Fruit fly (Drosophila melanogaster) whole organism, embryonic: ENCODE data around the gene Ac78C.

ENCODE experiments used
- CG12104 ChIP-seq: fragments of 200-800 bp; sonication (Bioruptor generic); optimal IDR thresholded peaks from 3 replicates; lab custom pipeline; 2016; ENCODE audit warnings: missing biosample characterization, missing genetic modification characterization
- CG13424 ChIP-seq: fragments of 200-800 bp; sonication (Bioruptor generic); optimal IDR thresholded peaks from 2 replicates; lab custom pipeline; 2019; ENCODE audit warnings: missing biosample characterization, mild to moderate bottlenecking, missing genetic modification characterization, moderate library complexity
- CG15479 ChIP-seq: fragments of 200-800 bp; sonication (Bioruptor generic); optimal IDR thresholded peaks from 3 replicates; lab custom pipeline; 2019; ENCODE audit warnings: missing biosample characterization, mild to moderate bottlenecking, missing genetic modification characterization, moderate library complexity
- CG1602 ChIP-seq: fragments of 200-800 bp; sonication (Bioruptor generic); optimal IDR thresholded peaks from 3 replicates; lab custom pipeline; 2016; ENCODE audit warnings: missing biosample characterization, missing genetic modification characterization
- CG17612 ChIP-seq: fragments of 200-800 bp; sonication (Bioruptor generic); IDR thresholded peaks from 2 replicates; pipeline ENCODE4 v1.3.6; 2022; ENCODE audit warnings: missing biosample characterization, missing genetic modification characterization
- CG1792 ChIP-seq: fragments of 200-800 bp; sonication (Bioruptor generic); optimal IDR thresholded peaks from 2 replicates; lab custom pipeline; 2016; ENCODE audit warnings: missing biosample characterization, missing genetic modification characterization
- CG31365 ChIP-seq: fragments of 200-800 bp; sonication (Bioruptor generic); optimal IDR thresholded peaks from 2 replicates; lab custom pipeline; 2018; ENCODE audit warnings: missing biosample characterization, mild to moderate bottlenecking, missing genetic modification characterization
- CG31441 ChIP-seq: fragments of 200-800 bp; sonication (Bioruptor generic); IDR thresholded peaks from 2 replicates; pipeline ENCODE4 v1.3.6; 2022; ENCODE audit warnings: missing biosample characterization, missing genetic modification characterization
- CG34422 ChIP-seq: fragments of 200-800 bp; sonication (Bioruptor generic); IDR thresholded peaks from 3 replicates; pipeline ENCODE4 v1.3.6; 2022; ENCODE audit warnings: missing biosample characterization, missing genetic modification characterization
- CG4707 ChIP-seq: fragments of 200-800 bp; sonication (Bioruptor generic); optimal IDR thresholded peaks from 2 replicates; lab custom pipeline; 2018; ENCODE audit warnings: missing biosample characterization, mild to moderate bottlenecking, missing genetic modification characterization, moderate library complexity
- CG8478 ChIP-seq: fragments of >200 bp; optimal IDR thresholded peaks from 2 replicates; lab custom pipeline; 2018
- CG8944 ChIP-seq: fragments of 200-800 bp; sonication (Bioruptor generic); optimal IDR thresholded peaks from 3 replicates; lab custom pipeline; 2016; ENCODE audit warnings: missing biosample characterization, missing genetic modification characterization
- CHES-1-like ChIP-seq: fragments of 200-800 bp; sonication (Bioruptor generic); optimal IDR thresholded peaks from 2 replicates; lab custom pipeline; 2016; ENCODE audit warnings: missing biosample characterization, missing genetic modification characterization
- CrebB ChIP-seq: fragments of 200-800 bp; sonication (Bioruptor generic); optimal IDR thresholded peaks from 3 replicates; lab custom pipeline; 2018; ENCODE audit warnings: missing biosample characterization, mild to moderate bottlenecking, missing genetic modification characterization
- D ChIP-seq, 2 experiments: fragments of 200-800 bp in 1 of 2; fragments of >200 bp in 1 of 2; sonication (Bioruptor generic) in 1 of 2; optimal IDR thresholded peaks; 2 replicates in 1 of 2; 3 replicates in 1 of 2; lab custom pipeline; 2017; ENCODE audit warnings: mild to moderate bottlenecking in 1 of 2, missing biosample characterization in 1 of 2, missing genetic modification characterization in 1 of 2, missing genetic modification reagents in 1 of 2
- Doc3 ChIP-seq: fragments of 200-800 bp; sonication (Bioruptor generic); IDR thresholded peaks from 3 replicates; pipeline ENCODE4 v1.3.6; 2022; ENCODE audit warnings: missing biosample characterization, missing genetic modification characterization; ENCODE audit not compliant: partially characterized antibody
- Hmx ChIP-seq: fragments of 200-800 bp; sonication (Bioruptor generic); optimal IDR thresholded peaks from 2 replicates; lab custom pipeline; 2016; ENCODE audit warnings: missing biosample characterization, missing genetic modification characterization
- Lhr ChIP-seq: fragments of 200-800 bp; sonication (Bioruptor generic); optimal IDR thresholded peaks from 3 replicates; lab custom pipeline; 2017; ENCODE audit warnings: mild to moderate bottlenecking, missing biosample characterization, missing genetic modification reagents, missing genetic modification characterization
- Mrtf ChIP-seq: fragments of 200-800 bp; sonication (Bioruptor generic); IDR thresholded peaks from 3 replicates; pipeline ENCODE4 v1.3.6; 2022; ENCODE audit warnings: missing biosample characterization, missing genetic modification characterization
- Neu2 ChIP-seq: fragments of 200-800 bp; sonication (Bioruptor generic); optimal IDR thresholded peaks from 3 replicates; lab custom pipeline; 2016; ENCODE audit warnings: missing biosample characterization, missing genetic modification characterization, borderline replicate concordance
- Sox100B ChIP-seq: fragments of 200-800 bp; sonication (Bioruptor generic); optimal IDR thresholded peaks from 3 replicates; lab custom pipeline; 2018; ENCODE audit warnings: missing biosample characterization, mild to moderate bottlenecking, missing genetic modification characterization
- Ssrp ChIP-seq: fragments of 200-800 bp; sonication (Bioruptor generic); optimal IDR thresholded peaks from 2 replicates; lab custom pipeline; 2018; ENCODE audit warnings: missing biosample characterization, mild to moderate bottlenecking, missing genetic modification characterization, moderate library complexity
- cad ChIP-seq: fragments of >200 bp; optimal IDR thresholded peaks from 2 replicates; lab custom pipeline; 2017; ENCODE audit warnings: missing biosample characterization, missing genetic modification characterization
- grn ChIP-seq: fragments of 200-800 bp; sonication (Bioruptor generic); optimal IDR thresholded peaks from 3 replicates; lab custom pipeline; 2017; ENCODE audit warnings: missing biosample characterization, missing genetic modification characterization
- h ChIP-seq: fragments of >200 bp; optimal IDR thresholded peaks from 2 replicates; lab custom pipeline; 2017
- lola ChIP-seq, 3 experiments: fragments of >200 bp in 2 of 3; fragments of 200-800 bp in 1 of 3; sonication (Bioruptor generic) in 1 of 3; optimal IDR thresholded peaks; 2 replicates each; lab custom pipeline; 2017 to 2019; ENCODE audit warnings: missing biosample characterization in 3 of 3, missing genetic modification characterization in 3 of 3, mild to moderate bottlenecking in 1 of 3, moderate library complexity in 1 of 3
- sens-2 ChIP-seq: fragments of 200-800 bp; sonication (Bioruptor generic); IDR thresholded peaks from 2 replicates; pipeline ENCODE4 v1.3.6; 2022; ENCODE audit warnings: missing biosample characterization, missing genetic modification characterization
- sr ChIP-seq: fragments of 200-800 bp; sonication (Bioruptor generic); IDR thresholded peaks from 3 replicates; pipeline ENCODE4 v1.3.6; 2022; ENCODE audit warnings: missing biosample characterization, missing genetic modification characterization
- tll ChIP-seq, 2 experiments: fragments of 200-800 bp in 1 of 2; fragments of >200 bp in 1 of 2; sonication (Bioruptor generic) in 1 of 2; optimal IDR thresholded peaks; 2 replicates each; lab custom pipeline; 2017 to 2019; ENCODE audit warnings: missing biosample characterization in 2 of 2, missing genetic modification characterization in 2 of 2, mild to moderate bottlenecking in 1 of 2, moderate library complexity in 1 of 2
- ttk ChIP-seq: fragments of 200-800 bp; sonication (Bioruptor generic); IDR thresholded peaks from 2 replicates; pipeline ENCODE4 v2.1.2; 2022; ENCODE audit warnings: missing biosample characterization, missing genetic modification characterization
- twi ChIP-seq: fragments of 200-800 bp; optimal IDR thresholded peaks from 2 replicates; lab custom pipeline; 2019; ENCODE audit warnings: missing biosample characterization, mild to moderate bottlenecking, missing genetic modification characterization, moderate library complexity
- wdn ChIP-seq: fragments of 200-800 bp; sonication (Bioruptor generic); IDR thresholded peaks from 2 replicates; pipeline ENCODE4 v1.3.6; 2022; ENCODE audit warnings: missing biosample characterization, missing genetic modification characterization
- z ChIP-seq: fragments of 200-800 bp; sonication (Bioruptor generic); IDR thresholded peaks from 3 replicates; pipeline ENCODE4 v1.3.6; 2022; ENCODE audit warnings: missing biosample characterization, missing genetic modification characterization
- zen ChIP-seq: fragments of 200-800 bp; sonication (Bioruptor generic); optimal IDR thresholded peaks from 3 replicates; lab custom pipeline; 2018; ENCODE audit warnings: missing biosample characterization, mild to moderate bottlenecking, missing genetic modification characterization, moderate library complexity

Gene Ac78C

DNA sequence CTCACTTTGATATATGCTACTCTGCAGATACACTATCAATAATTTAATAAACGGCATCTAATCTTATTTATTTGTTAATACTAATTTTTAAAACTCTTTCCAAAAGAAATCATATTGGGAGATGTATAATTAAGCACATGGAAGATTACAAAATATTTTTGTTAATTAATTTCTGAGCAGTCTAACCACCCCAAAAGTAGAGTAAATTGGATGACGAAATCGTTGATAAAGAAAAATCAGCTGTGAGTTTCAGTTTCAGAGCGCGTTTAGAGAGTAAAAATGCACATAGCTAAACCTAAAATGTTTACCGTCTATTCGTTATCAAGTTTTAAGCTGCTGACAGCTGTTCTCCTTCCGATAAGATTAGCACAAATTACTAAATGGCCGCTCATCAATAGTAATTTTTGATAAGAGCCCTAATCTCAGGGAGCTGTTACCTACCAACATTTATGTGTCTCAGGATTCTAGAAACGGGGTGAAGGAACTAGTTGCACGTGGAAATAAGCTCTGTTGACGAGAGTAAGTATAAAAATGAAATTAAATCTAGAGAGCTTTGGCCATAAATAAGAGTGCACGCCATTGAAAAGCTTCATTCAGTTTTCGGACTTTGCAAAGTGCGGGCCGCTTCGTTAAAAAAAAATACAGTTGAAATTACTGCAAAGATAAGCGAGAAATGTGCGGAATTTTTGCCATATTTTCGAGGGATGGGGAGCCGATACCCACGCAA is 960 bp upstream of the Ac78C start, which contains the start of the genes chb and AsnS (continued):
- TF ChIP-seq CG8944 (GFP tag; lab: Kevin White, UChicago) (peak; percentile 59), CG4707 (peak; percentile 77), h (no peak), sr (GFP tag; lab: Robert Waterston, UW) (peak; percentile 33; the same call in 1 of the 3 replicates), CG13424 (tag; lab: Kevin White, UChicago) (peak; percentile 92), CHES-1-like (GFP tag; lab: Kevin White, UChicago) (peak; percentile 67), Ssrp (peak; percentile 90), sens-2 (GFP tag; lab: Robert Waterston, UW) (peak; percentile 66)

DNA sequence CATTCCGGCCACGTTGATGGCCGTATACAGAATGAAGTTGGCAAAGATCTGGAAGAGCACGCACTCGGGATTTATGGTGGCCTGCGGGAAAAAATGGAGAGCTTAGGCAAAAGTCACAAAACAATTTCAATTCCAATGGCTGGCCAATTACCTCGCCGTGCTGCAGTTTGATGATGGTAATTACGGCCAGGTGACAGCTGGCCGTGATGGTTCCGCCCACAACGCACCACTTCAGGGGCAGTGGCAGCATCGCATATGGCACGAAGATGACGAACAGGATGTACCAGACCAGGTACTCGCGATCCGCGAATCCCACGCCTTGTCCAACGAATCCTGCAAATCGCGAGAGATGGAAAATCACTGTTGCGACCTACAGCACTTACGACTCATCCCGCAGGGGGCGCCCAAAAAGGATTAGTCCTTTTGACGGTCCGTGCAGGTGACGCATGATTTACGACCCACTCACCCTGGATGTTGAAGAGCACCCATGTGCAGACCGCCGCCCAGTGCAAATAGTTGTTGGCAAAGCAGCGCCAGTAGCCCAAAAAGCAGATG is 25.8 kb downstream of the Ac78C start:
- no peak for TF ChIP-seq CG31365 (tag; lab: Kevin White, UChicago)
- TF ChIP-seq Sox100B (GFP tag; lab: Kevin White, UChicago), result no peak
- TF ChIP-seq twi (tag; lab: Kevin White, UChicago), result peak; percentile 54
- no peak for TF ChIP-seq Lhr (GFP tag; lab: Kevin White, UChicago)
- TF ChIP-seq wdn (GFP tag; lab: Robert Waterston, UW), result no peak
- no peak for TF ChIP-seq CG17612 (GFP tag; lab: Robert Waterston, UW)
- TF ChIP-seq CG8478 (lab: Kevin White, UChicago), result peak; percentile 36
- no peak for TF ChIP-seq CrebB (tag; lab: Kevin White, UChicago)
- peak; percentile 77 for TF ChIP-seq cad (GFP tag; lab: Kevin White, UChicago)
- peak in 1 of 2 experiments; percentile 69 for TF ChIP-seq tll (GFP tag; optimal IDR thresholded peaks at IDR 0.05; lab: Kevin White, UChicago)
- no peak for TF ChIP-seq grn (GFP tag; lab: Kevin White, UChicago)
- TF ChIP-seq Mrtf (GFP tag; lab: Robert Waterston, UW), result 0 out of 3 replicates have a peak, but pooled peaks have one; percentile 5
- TF ChIP-seq CG12104 (GFP tag; lab: Kevin White, UChicago), result no peak
- peak; percentile 62 for TF ChIP-seq CG15479 (GFP tag; lab: Kevin White, UChicago)
- TF ChIP-seq Neu2 (GFP tag; lab: Kevin White, UChicago), result no peak
- TF ChIP-seq Hmx, result no peak
- TF ChIP-seq lola (GFP tag; optimal IDR thresholded peaks at IDR 0.05; lab: Kevin White, UChicago), result no peak
- TF ChIP-seq ttk, result no peak
- TF ChIP-seq z (GFP tag; lab: Robert Waterston, UW), result no peak
- TF ChIP-seq D (optimal IDR thresholded peaks at IDR 0.05; lab: Kevin White, UChicago), result peak; percentile 9
- TF ChIP-seq D (GFP tag; optimal IDR thresholded peaks at IDR 0.05; lab: Kevin White, UChicago), result no peak
- peak; percentile 86 for TF ChIP-seq zen (tag; lab: Kevin White, UChicago)
- no peak for TF ChIP-seq CG1792 (GFP tag; lab: Kevin White, UChicago)
- TF ChIP-seq CG1602 (GFP tag; lab: Kevin White, UChicago), result no peak
- no peak for TF ChIP-seq CG31441 (GFP tag; lab: Robert Waterston, UW)
- TF ChIP-seq, all 482 proteins: peak for 8

DNA sequence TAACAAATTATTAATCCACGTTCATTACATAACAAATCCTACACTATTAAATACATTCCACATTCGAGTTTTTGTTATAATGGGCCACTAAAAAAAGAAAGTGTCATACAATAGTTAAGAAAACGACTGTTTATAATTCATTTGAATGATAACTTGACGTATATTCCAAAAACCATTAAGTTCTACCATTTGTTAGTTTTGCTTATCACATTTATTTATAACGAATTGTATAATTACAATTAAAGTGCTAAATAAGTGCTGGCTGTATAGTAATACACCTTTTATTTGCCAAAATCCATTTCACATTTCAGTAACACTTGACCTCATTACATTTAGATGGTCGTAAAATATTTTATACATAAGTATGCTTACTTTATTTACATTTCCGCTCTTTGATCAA is 35.5 kb downstream of the Ac78C start, which contains the start of gene CG10565:
Gene CG10565 (minus strand): TSS at position 101 of the 400 bp plus-strand sequence.
- 0 out of 3 replicates have a peak, but pooled peaks have one; percentile 5 for TF ChIP-seq Doc3
- no peak for TF ChIP-seq CG34422 (GFP tag; lab: Robert Waterston, UW)
